Fruit fly (Drosophila melanogaster) whole organism, embryonic: ENCODE results near the gene Spt7.

Experiments used
- ATbp ChIP-seq: fragments of 200-800 bp; sonication (Bioruptor generic); optimal IDR thresholded peaks from 2 replicates; lab custom pipeline; 2017; ENCODE audit warnings: missing biosample characterization, mild to moderate bottlenecking, missing genetic modification characterization, missing genetic modification reagents
- Atf3 ChIP-seq: fragments of 200-800 bp; sonication (Bioruptor generic); optimal IDR thresholded peaks from 3 replicates; lab custom pipeline; 2016; ENCODE audit warnings: missing biosample characterization, missing genetic modification characterization
- CG10147 ChIP-seq: fragments of 200-800 bp; sonication (Bioruptor generic); optimal IDR thresholded peaks from 2 replicates; lab custom pipeline; 2019; ENCODE audit warnings: missing biosample characterization, mild to moderate bottlenecking, missing genetic modification characterization, moderate library complexity
- CG1024 ChIP-seq: fragments of 200-800 bp; sonication (Bioruptor generic); IDR thresholded peaks from 2 replicates; pipeline ENCODE4 v1.3.6; 2022; ENCODE audit warnings: missing biosample characterization, missing genetic modification characterization
- CG11456 ChIP-seq: fragments of 200-800 bp; sonication (Bioruptor generic); IDR thresholded peaks from 3 replicates; pipeline ENCODE4 v1.3.6; 2022; ENCODE audit warnings: missing biosample characterization, missing genetic modification characterization
- CG12104 ChIP-seq: fragments of 200-800 bp; sonication (Bioruptor generic); optimal IDR thresholded peaks from 3 replicates; lab custom pipeline; 2016; ENCODE audit warnings: missing biosample characterization, missing genetic modification characterization
- CG13287 ChIP-seq: fragments of 200-800 bp; sonication (Bioruptor generic); IDR thresholded peaks from 2 replicates; pipeline ENCODE4 v1.3.6; 2022; ENCODE audit warnings: missing biosample characterization, missing genetic modification characterization; ENCODE audit not compliant: partially characterized antibody
- CG14860 ChIP-seq: fragments of 200-800 bp; sonication (Bioruptor generic); IDR thresholded peaks from 3 replicates; pipeline ENCODE4 v1.3.6; 2022; ENCODE audit warnings: missing biosample characterization, missing genetic modification characterization; ENCODE audit not compliant: partially characterized antibody
- CG15011 ChIP-seq: fragments of 200-800 bp; sonication (Bioruptor generic); optimal IDR thresholded peaks from 3 replicates; lab custom pipeline; 2018; ENCODE audit warnings: missing biosample characterization, mild to moderate bottlenecking, missing genetic modification characterization
- CG15479 ChIP-seq: fragments of 200-800 bp; sonication (Bioruptor generic); optimal IDR thresholded peaks from 3 replicates; lab custom pipeline; 2019; ENCODE audit warnings: missing biosample characterization, mild to moderate bottlenecking, missing genetic modification characterization, moderate library complexity
- CG16779 ChIP-seq: fragments of 200-800 bp; sonication (Bioruptor generic); IDR thresholded peaks from 2 replicates; pipeline ENCODE4 v1.3.6; 2022; ENCODE audit warnings: missing biosample characterization, missing genetic modification characterization
- CG17186 ChIP-seq: fragments of 200-800 bp; sonication (Bioruptor generic); optimal IDR thresholded peaks from 3 replicates; lab custom pipeline; 2017; ENCODE audit warnings: missing biosample characterization, missing genetic modification reagents, missing genetic modification characterization
- CG17612 ChIP-seq: fragments of 200-800 bp; sonication (Bioruptor generic); IDR thresholded peaks from 2 replicates; pipeline ENCODE4 v1.3.6; 2022; ENCODE audit warnings: missing biosample characterization, missing genetic modification characterization
- CG3838 ChIP-seq: fragments of 200-800 bp; sonication (Bioruptor generic); optimal IDR thresholded peaks from 3 replicates; lab custom pipeline; 2016; ENCODE audit warnings: missing biosample characterization, missing genetic modification characterization
- CG5180 ChIP-seq: fragments of 200-800 bp; sonication (Bioruptor generic); optimal IDR thresholded peaks from 3 replicates; lab custom pipeline; 2017; ENCODE audit warnings: missing biosample characterization, missing genetic modification characterization, mild to moderate bottlenecking, moderate library complexity, missing genetic modification reagents
- CG8281 ChIP-seq: fragments of 200-800 bp; sonication (Bioruptor generic); optimal IDR thresholded peaks from 2 replicates; lab custom pipeline; 2018; ENCODE audit warnings: missing biosample characterization, mild to moderate bottlenecking, missing genetic modification characterization, moderate library complexity
- CG9215 ChIP-seq: fragments of 200-800 bp; sonication (Bioruptor generic); IDR thresholded peaks from 2 replicates; pipeline ENCODE4 v1.3.6; 2022; ENCODE audit warnings: missing biosample characterization, missing genetic modification characterization
- Elba2 ChIP-seq: fragments of 200-800 bp; sonication (Bioruptor generic); optimal IDR thresholded peaks from 3 replicates; lab custom pipeline; 2016; ENCODE audit warnings: missing biosample characterization, missing genetic modification characterization
- Hmr ChIP-seq: fragments of 200-800 bp; sonication (Bioruptor generic); optimal IDR thresholded peaks from 3 replicates; lab custom pipeline; 2017; ENCODE audit warnings: mild to moderate bottlenecking, missing biosample characterization, missing genetic modification reagents, missing genetic modification characterization
- Jarid2 ChIP-seq: fragments of 200-800 bp; sonication (Bioruptor generic); optimal IDR thresholded peaks from 3 replicates; lab custom pipeline; 2017; ENCODE audit warnings: mild to moderate bottlenecking, missing biosample characterization, missing genetic modification reagents, missing genetic modification characterization
- Myb ChIP-seq: fragments of 200-800 bp; sonication (Bioruptor generic); optimal IDR thresholded peaks from 2 replicates; lab custom pipeline; 2016; ENCODE audit warnings: missing biosample characterization, missing genetic modification characterization
- Nf-YC ChIP-seq: fragments of 200-800 bp; optimal IDR thresholded peaks from 3 replicates; lab custom pipeline; 2019; ENCODE audit warnings: missing biosample characterization, mild to moderate bottlenecking, missing genetic modification characterization, moderate library complexity
- Ravus ChIP-seq: fragments of 200-800 bp; sonication (Bioruptor generic); IDR thresholded peaks from 2 replicates; pipeline ENCODE4 v1.3.6; 2022; ENCODE audit warnings: missing biosample characterization, missing genetic modification characterization
- Rfx ChIP-seq: fragments of 200-800 bp; sonication (Bioruptor generic); IDR thresholded peaks from 2 replicates; pipeline ENCODE4 v1.3.6; 2022; ENCODE audit warnings: missing biosample characterization, missing genetic modification characterization
- TFAM ChIP-seq: fragments of 200-800 bp; sonication (Bioruptor generic); optimal IDR thresholded peaks from 2 replicates; lab custom pipeline; 2017; ENCODE audit warnings: missing biosample characterization, missing genetic modification characterization, inconsistent platforms
- ap ChIP-seq: fragments of 200-800 bp; sonication (Bioruptor generic); IDR thresholded peaks from 2 replicates; pipeline ENCODE4 v1.3.6; 2022; ENCODE audit warnings: missing biosample characterization, missing genetic modification characterization
- az2 ChIP-seq: fragments of 200-800 bp; sonication (Bioruptor generic); optimal IDR thresholded peaks from 3 replicates; lab custom pipeline; 2016; ENCODE audit warnings: missing biosample characterization, missing genetic modification characterization
- bigmax ChIP-seq: fragments of 200-800 bp; sonication (Bioruptor generic); optimal IDR thresholded peaks from 2 replicates; lab custom pipeline; 2018; ENCODE audit warnings: missing biosample characterization, mild to moderate bottlenecking, missing genetic modification characterization
- br ChIP-seq: fragments of >200 bp; optimal IDR thresholded peaks from 2 replicates; lab custom pipeline; 2017
- cad ChIP-seq: fragments of >200 bp; optimal IDR thresholded peaks from 2 replicates; lab custom pipeline; 2017; ENCODE audit warnings: missing biosample characterization, missing genetic modification characterization
- chif ChIP-seq, 2 experiments: fragments of 200-800 bp; sonication (Bioruptor generic); optimal IDR thresholded peaks; 3 replicates each; lab custom pipeline; 2016; ENCODE audit warnings: missing biosample characterization in 2 of 2, missing genetic modification characterization in 2 of 2
- chinmo ChIP-seq: fragments of 200-800 bp; sonication (Bioruptor generic); IDR thresholded peaks from 4 replicates; pipeline ENCODE4 v1.3.6; 2022; ENCODE audit warnings: missing biosample characterization, missing genetic modification characterization; ENCODE audit not compliant: partially characterized antibody
- crc ChIP-seq: fragments of 200-800 bp; sonication (Bioruptor generic); optimal IDR thresholded peaks from 2 replicates; lab custom pipeline; 2016; ENCODE audit warnings: missing biosample characterization, missing genetic modification characterization
- crp ChIP-seq, 2 experiments: fragments of 200-800 bp; sonication (Bioruptor generic); optimal IDR thresholded peaks; 2 replicates in 1 of 2; 3 replicates in 1 of 2; lab custom pipeline; 2017; ENCODE audit warnings: missing biosample characterization in 2 of 2, missing genetic modification characterization in 2 of 2, mild to moderate bottlenecking in 1 of 2, moderate library complexity in 1 of 2
- en ChIP-seq: fragments of 200-800 bp; sonication (Bioruptor generic); optimal IDR thresholded peaks from 2 replicates; lab custom pipeline; 2016; ENCODE audit warnings: missing biosample characterization, missing genetic modification characterization
- esg ChIP-seq: fragments of 200-800 bp; sonication (Bioruptor generic); conservative IDR thresholded peaks from 2 replicates; pipeline ENCODE4 v1.3.6; 2022; ENCODE audit warnings: missing biosample characterization, missing genetic modification characterization
- eve ChIP-seq, 2 experiments: fragments of >200 bp; optimal IDR thresholded peaks; 2 replicates each; lab custom pipeline; 2017; ENCODE audit warnings: missing biosample characterization in 2 of 2, missing genetic modification characterization in 2 of 2
- eyg ChIP-seq: fragments of 200-800 bp; sonication (Bioruptor generic); optimal IDR thresholded peaks from 3 replicates; lab custom pipeline; 2016; ENCODE audit warnings: missing biosample characterization, missing genetic modification characterization
- ham ChIP-seq: fragments of 200-800 bp; sonication (Bioruptor generic); IDR thresholded peaks from 2 replicates; pipeline ENCODE4 v1.3.6; 2022; ENCODE audit warnings: missing biosample characterization, missing genetic modification characterization
- insv ChIP-seq, 2 experiments: fragments of 200-800 bp; sonication (Bioruptor generic); optimal IDR thresholded peaks; 3 replicates each; lab custom pipeline; 2016 to 2018; ENCODE audit warnings: missing biosample characterization in 2 of 2, missing genetic modification characterization in 2 of 2
- jigr1 ChIP-seq: fragments of 200-800 bp; sonication (Bioruptor generic); IDR thresholded peaks from 3 replicates; pipeline ENCODE4 v1.3.6; 2022; ENCODE audit warnings: missing biosample characterization, missing genetic modification characterization
- ro ChIP-seq: fragments of 200-800 bp; sonication (Bioruptor generic); IDR thresholded peaks from 2 replicates; pipeline ENCODE4 v1.3.6; 2022; ENCODE audit warnings: missing biosample characterization, missing genetic modification characterization
- sens ChIP-seq: fragments of 200-800 bp; sonication (Bioruptor generic); peaks from one replicate; lab custom pipeline; 2016; ENCODE audit warnings: missing biosample characterization, missing genetic modification characterization
- sna ChIP-seq: fragments of 200-800 bp; sonication (Bioruptor generic); IDR thresholded peaks from 2 replicates; pipeline ENCODE4 v1.3.6; 2022; ENCODE audit warnings: missing biosample characterization, missing genetic modification characterization; ENCODE audit not compliant: partially characterized antibody
- ssp ChIP-seq: fragments of 200-800 bp; sonication (Bioruptor generic); IDR thresholded peaks from 2 replicates; pipeline ENCODE4 v1.3.6; 2022; ENCODE audit warnings: missing biosample characterization, missing genetic modification characterization
- stwl ChIP-seq: fragments of 200-800 bp; sonication (Bioruptor generic); optimal IDR thresholded peaks from 3 replicates; lab custom pipeline; 2018; ENCODE audit warnings: missing biosample characterization, mild to moderate bottlenecking, missing genetic modification characterization, moderate library complexity
- zfh1 ChIP-seq: fragments of 200-800 bp; sonication (Bioruptor generic); IDR thresholded peaks from 3 replicates; pipeline ENCODE4 v1.3.6; 2022; ENCODE audit warnings: missing biosample characterization, missing genetic modification characterization

Gene Spt7

dm6 chrX:17885295-17885694 lies 35.0 kb downstream of the Spt7 start:
- TF ChIP-seq sens (GFP tag; lab: Kevin White, UChicago) (peak; percentile 55), CG1024 (GFP tag; lab: Robert Waterston, UW) (no peak), chif (GFP tag; optimal IDR thresholded peaks at IDR 0.05; lab: Kevin White, UChicago) (no peak), stwl (tag; lab: Kevin White, UChicago) (peak; percentile 20), CG15479 (peak; percentile 30), en (GFP tag; lab: Kevin White, UChicago) (no peak), chinmo (GFP tag; lab: Robert Waterston, UW) (0 out of 4 replicates have a peak, but pooled peaks have one; percentile 62), jigr1 (GFP tag; lab: Robert Waterston, UW) (no peak), crc (GFP tag; lab: Kevin White, UChicago) (no peak), crp (GFP tag; optimal IDR thresholded peaks at IDR 0.05; lab: Kevin White, UChicago) (no peak)
- TF ChIP-seq, all 482 proteins: peak for 4

- no peak for TF ChIP-seq CG16779 (GFP tag; lab: Robert Waterston, UW)
- TF ChIP-seq eve (GFP tag; optimal IDR thresholded peaks at IDR 0.05; lab: Kevin White, UChicago), result peak in 1 of 2 experiments; percentile 70
- peak; percentile 29 for TF ChIP-seq cad (GFP tag; lab: Kevin White, UChicago)
- peak; percentile 48 for TF ChIP-seq Elba2 (GFP tag; lab: Kevin White, UChicago)
- TF ChIP-seq insv (GFP tag; optimal IDR thresholded peaks at IDR 0.05; lab: Kevin White, UChicago), result peak; percentile 78 to 96
- peak; percentile 95 for TF ChIP-seq bigmax (GFP tag; lab: Kevin White, UChicago)
- peak; percentile 98 for TF ChIP-seq CG17186 (GFP tag; lab: Kevin White, UChicago)
- no peak for TF ChIP-seq esg
- TF ChIP-seq CG3838 (GFP tag; lab: Kevin White, UChicago), result no peak
- no peak for TF ChIP-seq crc (GFP tag; lab: Kevin White, UChicago)
- no peak for TF ChIP-seq sna (GFP tag; lab: Robert Waterston, UW)
- TF ChIP-seq, all 482 proteins: peak for 6
Measured at dm6 chrX:17886107-17886448, 35.8 kb downstream of the Spt7 start.

dm6 chrX:17886449-17887207 lies 36.4 kb downstream of the Spt7 start:
- TF ChIP-seq br (lab: Kevin White, UChicago) (no peak), CG8281 (no peak), Atf3 (GFP tag; lab: Kevin White, UChicago) (no peak), Myb (GFP tag; lab: Kevin White, UChicago) (no peak), CG9215 (GFP tag; lab: Robert Waterston, UW) (no peak), zfh1 (GFP tag; lab: Robert Waterston, UW) (no peak), CG15011 (GFP tag; lab: Kevin White, UChicago) (no peak), Nf-YC (tag; lab: Kevin White, UChicago) (peak; percentile 15), CG5180 (GFP tag; lab: Kevin White, UChicago) (no peak), CG10147 (GFP tag; lab: Kevin White, UChicago) (no peak), crp (GFP tag; optimal IDR thresholded peaks at IDR 0.05; lab: Kevin White, UChicago) (no peak), az2 (GFP tag; lab: Kevin White, UChicago) (no peak), ssp (GFP tag; lab: Robert Waterston, UW) (no peak), CG17612 (GFP tag; lab: Robert Waterston, UW) (no peak), ATbp (GFP tag; lab: Kevin White, UChicago) (no peak), eyg (GFP tag; lab: Kevin White, UChicago) (no peak), ham (GFP tag; lab: Robert Waterston, UW) (no peak), ap (GFP tag; lab: Robert Waterston, UW) (no peak), CG11456 (no peak), Ravus (GFP tag; lab: Robert Waterston, UW) (no peak), CG13287 (GFP tag; lab: Robert Waterston, UW) (no peak), Rfx (GFP tag; lab: Robert Waterston, UW) (no peak), insv (GFP tag; optimal IDR thresholded peaks at IDR 0.05; lab: Kevin White, UChicago) (peak in 1 of 2 experiments; percentile 90), CG14860 (GFP tag; lab: Robert Waterston, UW) (no peak), Jarid2 (peak; percentile 23), ro (GFP tag; lab: Robert Waterston, UW) (no peak), TFAM (GFP tag; lab: Kevin White, UChicago) (no peak), Hmr (GFP tag; lab: Kevin White, UChicago) (no peak), CG12104 (no peak)
